Worm (Caenorhabditis elegans) whole organism, young adult: Measurements from ENCODE around the gene C01C10.2.
A peak's percentile ranks its signal among the peaks of the same experiment; 100 is the strongest.

Experiments
- B0035.1 ChIP-seq: sonication (generic microtip); optimal IDR thresholded peaks from 2 replicates; lab custom pipeline; 2016; ENCODE audit warnings: missing genetic modification characterization, mild to moderate bottlenecking, missing compliant biosample characterization, missing genotype, missing genetic modification reagents
- B0336.3 ChIP-seq: fragments of 200-800 bp; sonication (Bioruptor generic); IDR thresholded peaks from 2 replicates; pipeline ENCODE4 v1.3.6; 2022; ENCODE audit warnings: missing genetic modification characterization, missing compliant biosample characterization
- C06A6.2 ChIP-seq: fragments of 200-800 bp; sonication (Bioruptor generic); conservative IDR thresholded peaks from 2 replicates; pipeline ENCODE4 v1.3.6; 2022; ENCODE audit warnings: missing genetic modification characterization, missing compliant biosample characterization
- F33H1.4 ChIP-seq: fragments of 200-800 bp; sonication (Bioruptor generic); IDR thresholded peaks from 2 replicates; pipeline ENCODE4 v1.3.6; 2022; ENCODE audit warnings: missing genetic modification reagents, missing genetic modification characterization, missing compliant biosample characterization
- F52B5.7 ChIP-seq: sonication (generic microtip); optimal IDR thresholded peaks from 2 replicates; lab custom pipeline; 2016; ENCODE audit warnings: mild to moderate bottlenecking, missing genetic modification characterization, missing compliant biosample characterization
- F57A8.1 ChIP-seq: fragments of 200-800 bp; sonication (Bioruptor generic); optimal IDR thresholded peaks from 2 replicates; lab custom pipeline; 2018; ENCODE audit warnings: mild to moderate bottlenecking, missing genetic modification characterization, moderate library complexity, missing compliant biosample characterization
- Y53G8AR.9 ChIP-seq: fragments of 200-800 bp; sonication (Bioruptor generic); conservative IDR thresholded peaks from 2 replicates; pipeline ENCODE4 v1.3.6; 2022; ENCODE audit warnings: missing genetic modification reagents, missing genetic modification characterization, missing compliant biosample characterization
- Y79H2A.3 ChIP-seq: fragments of 200-800 bp; sonication (Bioruptor generic); conservative IDR thresholded peaks from 2 replicates; pipeline ENCODE4 v1.3.6; 2022; ENCODE audit warnings: missing genetic modification reagents, missing genetic modification characterization, missing compliant biosample characterization
- ama-1 ChIP-seq, 3 experiments: fragments of 150-350 bp in 1 of 3; sonication (generic microtip) in 2 of 3; optimal IDR thresholded peaks; 2 replicates each; lab custom pipeline; 2014 to 2018; ENCODE audit warnings: missing biosample characterization in 2 of 3, missing genetic modification characterization in 2 of 3, missing genetic modification reagents in 2 of 3
- atf-7 ChIP-seq: sonication (generic microtip); optimal IDR thresholded peaks from 2 replicates; lab custom pipeline; 2017; ENCODE audit warnings: mild to moderate bottlenecking, missing genetic modification characterization, missing compliant biosample characterization
- bed-1 ChIP-seq: fragments of 200-800 bp; sonication (Bioruptor generic); IDR thresholded peaks from 2 replicates; pipeline ENCODE4 v1.3.6; 2022; ENCODE audit warnings: missing genetic modification reagents, missing genetic modification characterization, missing compliant biosample characterization
- ccch-3 ChIP-seq: fragments of 200-800 bp; sonication (Bioruptor generic); optimal IDR thresholded peaks from 2 replicates; lab custom pipeline; 2018; ENCODE audit warnings: mild to moderate bottlenecking, missing genetic modification characterization, missing compliant biosample characterization
- cebp-1 ChIP-seq, 2 experiments: fragments of 200-800 bp in 1 of 2; sonication (Bioruptor generic) in 1 of 2; sonication (generic microtip) in 1 of 2; IDR thresholded peaks in 1 of 2; optimal IDR thresholded peaks in 1 of 2; 2 replicates each; pipeline versions ENCODE4 v1.3.6 to Lab custom; 2017 to 2022; ENCODE audit warnings: missing compliant biosample characterization in 2 of 2, missing genetic modification characterization in 2 of 2, mild to moderate bottlenecking in 1 of 2, missing genetic modification reagents in 1 of 2, moderate library complexity in 1 of 2
- cebp-2 ChIP-seq: fragments of 200-800 bp; sonication (Bioruptor generic); IDR thresholded peaks from 2 replicates; pipeline ENCODE4 v1.3.6; 2022; ENCODE audit warnings: missing genetic modification characterization, missing compliant biosample characterization
- ceh-100 ChIP-seq: fragments of 200-800 bp; sonication (Bioruptor generic); IDR thresholded peaks from 2 replicates; pipeline ENCODE4 v1.3.6; 2022; ENCODE audit warnings: missing genetic modification reagents, missing genetic modification characterization, missing compliant biosample characterization
- ceh-40 ChIP-seq: fragments of 200-800 bp; sonication (Bioruptor generic); IDR thresholded peaks from 2 replicates; pipeline ENCODE4 v1.3.6; 2022; ENCODE audit warnings: missing genetic modification characterization, missing compliant biosample characterization
- egrh-3 ChIP-seq: fragments of 200-800 bp; sonication (Bioruptor generic); IDR thresholded peaks from 2 replicates; pipeline ENCODE4 v1.3.6; 2022; ENCODE audit warnings: missing genetic modification reagents, missing genetic modification characterization, missing compliant biosample characterization
- hmg-20 ChIP-seq: fragments of 200-800 bp; sonication (Bioruptor generic); IDR thresholded peaks from 2 replicates; pipeline ENCODE4 v1.3.6; 2022; ENCODE audit warnings: missing genetic modification reagents, missing genetic modification characterization, missing compliant biosample characterization
- lsl-1 ChIP-seq: fragments of 200-800 bp; sonication (Bioruptor generic); optimal IDR thresholded peaks from 2 replicates; lab custom pipeline; 2018; ENCODE audit warnings: mild to moderate bottlenecking, missing genetic modification characterization, moderate library complexity, missing compliant biosample characterization
- madf-10 ChIP-seq: sonication (generic microtip); optimal IDR thresholded peaks from 2 replicates; lab custom pipeline; 2016; ENCODE audit warnings: mild to moderate bottlenecking, missing genetic modification characterization, missing compliant biosample characterization
- madf-3 ChIP-seq: fragments of 200-800 bp; sonication (Bioruptor generic); IDR thresholded peaks from 2 replicates; pipeline ENCODE4 v1.3.6; 2022; ENCODE audit warnings: missing genetic modification reagents, missing genetic modification characterization, missing compliant biosample characterization
- mxl-1 ChIP-seq: sonication (generic microtip); optimal IDR thresholded peaks from 2 replicates; lab custom pipeline; 2016; ENCODE audit warnings: missing genetic modification characterization, missing compliant biosample characterization
- nfyb-1 ChIP-seq: fragments of 200-800 bp; sonication (Bioruptor generic); IDR thresholded peaks from 2 replicates; pipeline ENCODE4 v1.3.6; 2022; ENCODE audit warnings: missing genetic modification reagents, missing genetic modification characterization, missing compliant biosample characterization
- nhr-80 ChIP-seq: sonication (generic microtip); optimal IDR thresholded peaks from 2 replicates; lab custom pipeline; 2016; ENCODE audit warnings: missing genetic modification characterization, missing compliant biosample characterization
- repo-1 ChIP-seq: sonication (generic microtip); optimal IDR thresholded peaks from 2 replicates; lab custom pipeline; 2017; ENCODE audit warnings: mild to moderate bottlenecking, missing genetic modification characterization, missing compliant biosample characterization
- snpc-4 ChIP-seq, 5 experiments: fragments of 150-350 bp in 1 of 5; sonication (generic microtip) in 4 of 5; optimal IDR thresholded peaks; 2 replicates each; lab custom pipeline; 2014 to 2018; ENCODE audit warnings: missing genetic modification characterization in 5 of 5, missing biosample characterization in 3 of 5, antibody characterized with exemption in 2 of 5, mild to moderate bottlenecking in 2 of 5, missing compliant biosample characterization in 2 of 5, missing genotype in 2 of 5, moderate library complexity in 2 of 5, missing genetic modification reagents in 1 of 5
- tbp1 ChIP-seq: fragments of 200-800 bp; sonication (Bioruptor generic); optimal IDR thresholded peaks from 2 replicates; lab custom pipeline; 2018; ENCODE audit warnings: mild to moderate bottlenecking, missing genetic modification characterization, missing compliant biosample characterization
- unc-62 ChIP-seq: fragments of 150-350 bp; optimal IDR thresholded peaks from 2 replicates; lab custom pipeline; 2014; ENCODE audit warnings: missing biosample characterization, missing genetic modification reagents, missing genetic modification characterization
- xnd-1 ChIP-seq: sonication (generic microtip); optimal IDR thresholded peaks from 2 replicates; lab custom pipeline; 2016; ENCODE audit warnings: missing genotype, missing genetic modification reagents, missing genetic modification characterization, missing compliant biosample characterization
- zfh-2 ChIP-seq: fragments of 200-800 bp; sonication (Bioruptor generic); conservative IDR thresholded peaks from 2 replicates; pipeline ENCODE4 v1.3.6; 2022; ENCODE audit warnings: missing genetic modification reagents, missing genetic modification characterization, missing compliant biosample characterization
- ztf-26 ChIP-seq: sonication (generic microtip); optimal IDR thresholded peaks from 2 replicates; lab custom pipeline; 2017; ENCODE audit warnings: missing genetic modification characterization, missing compliant biosample characterization
- ztf-3 ChIP-seq: fragments of 200-800 bp; sonication (Bioruptor generic); optimal IDR thresholded peaks from 2 replicates; lab custom pipeline; 2018; ENCODE audit warnings: mild to moderate bottlenecking, missing genetic modification characterization, missing compliant biosample characterization
- ztf-6 ChIP-seq: fragments of 200-800 bp; sonication (Bioruptor generic); IDR thresholded peaks from 2 replicates; pipeline ENCODE4 v1.3.6; 2022; ENCODE audit warnings: missing genetic modification reagents, missing genetic modification characterization, missing compliant biosample characterization

Gene C01C10.2

DNA sequence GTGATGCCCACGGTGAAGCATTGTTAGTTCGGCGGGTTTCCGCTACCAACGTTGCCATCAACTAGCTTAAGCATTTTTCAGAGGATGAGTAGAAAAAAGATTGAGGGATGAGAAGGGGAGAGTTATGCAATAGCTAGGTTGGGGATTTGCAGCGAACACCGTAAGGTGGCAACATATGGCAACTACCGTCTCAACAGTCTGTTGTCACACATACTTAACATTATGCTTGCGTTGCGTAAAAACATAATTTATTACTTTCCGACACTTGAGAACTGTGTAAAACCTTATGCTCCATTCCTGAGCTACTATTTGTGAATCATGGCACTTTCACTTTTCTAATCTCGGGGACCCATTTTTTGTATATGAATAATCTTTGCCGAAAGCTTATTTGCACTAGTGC lies 28.8 kb upstream of the C01C10.2 start:
- TF ChIP-seq F33H1.4, result no peak
- no peak for TF ChIP-seq C06A6.2
- no peak for TF ChIP-seq ceh-40 (GFP tag; lab: Robert Waterston, UW)
- no peak for TF ChIP-seq ccch-3 (GFP tag; lab: Kevin White, UChicago)
- TF ChIP-seq madf-10 (tag; lab: Kevin White, UChicago), result no peak
- TF ChIP-seq ztf-6, result no peak
- TF ChIP-seq xnd-1 (tag; lab: Kevin White, UChicago), result no peak
- no peak for TF ChIP-seq atf-7 (tag; lab: Kevin White, UChicago)
- no peak for TF ChIP-seq ztf-3 (GFP tag; lab: Kevin White, UChicago)
- TF ChIP-seq F52B5.7 (tag; lab: Kevin White, UChicago), result no peak
- TF ChIP-seq, all 124 proteins: peak for 0

DNA sequence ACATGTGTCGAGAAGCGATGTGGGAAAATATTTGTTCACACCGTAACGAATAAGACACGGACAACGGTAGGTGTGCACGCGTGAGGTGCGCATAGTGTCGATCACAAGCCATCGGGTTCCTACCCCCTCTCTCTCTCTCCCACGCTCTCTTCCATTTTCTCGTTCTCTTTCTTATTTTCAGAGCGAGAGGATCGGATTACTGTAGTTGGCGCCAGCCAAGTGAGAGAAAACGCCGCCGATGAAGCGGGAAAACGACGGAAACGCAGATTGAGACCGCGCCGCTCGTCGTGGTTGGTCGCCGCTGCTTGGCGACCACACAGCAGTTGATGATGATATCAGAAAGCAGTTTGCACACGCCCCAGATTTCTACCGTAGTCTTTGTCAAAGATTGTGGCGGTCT lies 26.5 kb upstream of the C01C10.2 start:
- TF ChIP-seq zfh-2 (GFP tag; lab: Robert Waterston, UW) (peak; percentile 91), Y53G8AR.9 (GFP tag; lab: Robert Waterston, UW) (0 out of 2 replicates have a peak, but pooled peaks have one; percentile 30), nfyb-1 (GFP tag; lab: Robert Waterston, UW) (peak; percentile 58; the same call in 1 of the 2 replicates), ztf-26 (no peak)

DNA sequence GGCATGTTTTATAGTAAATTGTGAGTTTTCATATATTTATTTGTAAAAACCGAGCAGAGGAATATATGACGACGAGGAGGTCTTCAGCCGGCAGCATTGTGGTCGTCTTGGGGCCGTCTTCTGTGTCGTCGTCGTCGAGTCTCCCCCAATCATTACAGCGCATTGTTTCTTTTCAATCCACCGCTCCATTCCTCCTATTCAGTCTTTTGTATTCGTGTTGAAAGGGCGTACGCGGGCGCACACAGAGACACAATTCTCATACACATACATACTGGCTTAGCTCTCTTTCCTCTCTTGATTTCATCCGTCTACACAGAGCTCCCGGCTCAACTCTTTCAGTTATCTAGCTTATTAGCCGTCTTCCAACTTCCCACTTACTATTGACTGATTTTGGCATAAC lies 25.7 kb upstream of the C01C10.2 start, which contains the start of gene sox-2:
Gene sox-2 (minus strand): TSS at position 100 of the 400 bp plus-strand sequence.
- TF ChIP-seq repo-1 (no peak), zfh-2 (GFP tag; lab: Robert Waterston, UW) (0 out of 2 replicates have a peak, but pooled peaks have one; percentile 7), ceh-40 (GFP tag; lab: Robert Waterston, UW) (0 out of 2 replicates have a peak, but pooled peaks have one; percentile 38)

DNA sequence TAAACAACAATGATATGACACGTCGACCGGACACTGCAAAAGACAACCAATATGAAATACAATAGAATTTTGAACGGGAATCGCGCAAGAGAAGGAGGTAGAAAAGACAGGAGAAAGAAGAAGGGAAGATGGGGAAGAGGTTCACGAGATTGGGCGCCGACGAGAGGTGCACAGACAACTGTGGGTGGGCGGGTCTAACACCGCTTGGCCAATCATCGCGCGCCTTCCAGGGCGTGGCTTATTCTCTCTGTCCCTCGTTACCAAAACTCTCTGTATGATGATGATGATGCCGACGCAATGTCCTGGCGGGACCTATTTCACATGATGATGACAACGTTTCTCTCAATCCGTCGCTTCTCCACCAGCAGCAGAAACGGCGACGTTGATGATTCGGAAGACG lies 22.6 kb upstream of the C01C10.2 start:
- no peak for TF ChIP-seq ztf-3 (GFP tag; lab: Kevin White, UChicago)
- no peak for TF ChIP-seq snpc-4 (GFP tag; optimal IDR thresholded peaks at IDR 0.05; lab: Kevin White, UChicago)
- TF ChIP-seq snpc-4 (tag; optimal IDR thresholded peaks at IDR 0.05; lab: Kevin White, UChicago), result no peak
- no peak for TF ChIP-seq mxl-1
- TF ChIP-seq ceh-100 (GFP tag; lab: Robert Waterston, UW), result no peak
- no peak for TF ChIP-seq C06A6.2
- no peak for TF ChIP-seq madf-3 (GFP tag; lab: Robert Waterston, UW)
- TF ChIP-seq Y53G8AR.9 (GFP tag; lab: Robert Waterston, UW), result no peak
- TF ChIP-seq Y79H2A.3 (GFP tag; lab: Robert Waterston, UW), result no peak
- no peak for TF ChIP-seq nhr-80
- no peak for TF ChIP-seq B0035.1 (tag; lab: Kevin White, UChicago)
- TF ChIP-seq bed-1 (GFP tag; lab: Robert Waterston, UW), result no peak
- no peak for TF ChIP-seq tbp1
- TF ChIP-seq lsl-1 (GFP tag; lab: Kevin White, UChicago), result no peak
- TF ChIP-seq F57A8.1 (GFP tag; lab: Kevin White, UChicago), result no peak
- TF ChIP-seq cebp-1 (GFP tag; IDR thresholded peaks at IDR 0.05; lab: Robert Waterston, UW), result no peak
- TF ChIP-seq cebp-1 (tag; optimal IDR thresholded peaks at IDR 0.05; lab: Kevin White, UChicago), result no peak
- no peak for TF ChIP-seq hmg-20 (GFP tag; lab: Robert Waterston, UW)
- no peak for TF ChIP-seq ama-1 (optimal IDR thresholded peaks at IDR 0.05; lab: Kevin White, UChicago)
- no peak for TF ChIP-seq ama-1 (GFP tag; optimal IDR thresholded peaks at IDR 0.05; lab: Kevin White, UChicago)
- TF ChIP-seq unc-62 (GFP tag; lab: Kevin White, UChicago), result no peak
- peak; percentile 79 for TF ChIP-seq nfyb-1 (GFP tag; lab: Robert Waterston, UW)
- TF ChIP-seq zfh-2 (GFP tag; lab: Robert Waterston, UW), result peak; percentile 74
- no peak for TF ChIP-seq cebp-2
- TF ChIP-seq B0336.3 (GFP tag; lab: Robert Waterston, UW), result no peak
- 0 out of 2 replicates have a peak, but pooled peaks have one; percentile 15 for TF ChIP-seq egrh-3 (GFP tag; lab: Robert Waterston, UW)
